Worm (Caenorhabditis elegans) whole organism, L1 larva: ENCODE measurements around the gene ZK370.6.

Experiments used
- C04F5.9 ChIP-seq: sonication (generic microtip); optimal IDR thresholded peaks from 2 replicates; lab custom pipeline; 2016; ENCODE audit warnings: missing genetic modification characterization, missing compliant biosample characterization
- C16A3.4 ChIP-seq: fragments of 150-350 bp; optimal IDR thresholded peaks from 2 replicates; lab custom pipeline; 2014; ENCODE audit warnings: missing biosample characterization, missing genetic modification characterization
- C34B4.2 ChIP-seq: sonication (generic microtip); optimal IDR thresholded peaks from 2 replicates; lab custom pipeline; 2017; ENCODE audit warnings: mild to moderate bottlenecking, missing genetic modification characterization, missing compliant biosample characterization
- aly-2 ChIP-seq: fragments of 150-350 bp; optimal IDR thresholded peaks from 2 replicates; lab custom pipeline; 2014; ENCODE audit warnings: missing biosample characterization, missing genetic modification characterization
- ceh-88 ChIP-seq: fragments of 200-800 bp; sonication (Bioruptor generic); IDR thresholded peaks from 2 replicates; pipeline ENCODE4 v1.3.6; 2022; ENCODE audit warnings: missing genetic modification characterization, missing compliant biosample characterization
- ceh-90 ChIP-seq: sonication (generic microtip); optimal IDR thresholded peaks from 2 replicates; lab custom pipeline; 2016; ENCODE audit warnings: missing genetic modification characterization, missing compliant biosample characterization
- ces-1 ChIP-seq: fragments of 150-350 bp; optimal IDR thresholded peaks from 2 replicates; lab custom pipeline; 2014; ENCODE audit warnings: missing biosample characterization, missing genetic modification reagents, missing genetic modification characterization
- dpl-1 ChIP-seq, 3 experiments: fragments of 150-350 bp in 2 of 3; sonication (generic microtip) in 1 of 3; optimal IDR thresholded peaks; 2 replicates each; lab custom pipeline; 2014 to 2017; ENCODE audit warnings: missing biosample characterization in 3 of 3, missing genetic modification characterization in 3 of 3, missing genetic modification reagents in 3 of 3
- efl-1 ChIP-seq, 4 experiments: fragments of 150-350 bp; optimal IDR thresholded peaks in 3 of 4; peaks in 1 of 4; 1 replicate in 1 of 4; 2 replicates in 3 of 4; lab custom pipeline; 2014; ENCODE audit warnings: missing biosample characterization in 2 of 4, missing genetic modification characterization in 2 of 4, missing genetic modification reagents in 2 of 4
- egl-13 ChIP-seq: sonication (generic microtip); optimal IDR thresholded peaks from 2 replicates; lab custom pipeline; 2016; ENCODE audit warnings: missing genotype, missing genetic modification reagents, missing genetic modification characterization, missing compliant biosample characterization
- egl-27 ChIP-seq, 2 experiments: fragments of 150-350 bp in 1 of 2; sonication (generic microtip); optimal IDR thresholded peaks; 3 replicates each; lab custom pipeline; 2017 to 2018; ENCODE audit warnings: missing biosample characterization in 2 of 2, missing genetic modification characterization in 2 of 2, missing genetic modification reagents in 2 of 2
- elt-2 ChIP-seq: sonication (generic microtip); optimal IDR thresholded peaks from 2 replicates; lab custom pipeline; 2016; ENCODE audit warnings: missing genetic modification characterization, mild to moderate bottlenecking, inconsistent platforms, missing compliant biosample characterization, missing genetic modification reagents
- fkh-10 ChIP-seq: sonication (generic microtip); optimal IDR thresholded peaks from 2 replicates; lab custom pipeline; 2017; ENCODE audit warnings: missing biosample characterization, missing genetic modification reagents, missing genetic modification characterization
- fkh-4 ChIP-seq: sonication (generic microtip); optimal IDR thresholded peaks from 2 replicates; lab custom pipeline; 2016; ENCODE audit warnings: missing compliant biosample characterization, missing genetic modification characterization, borderline replicate concordance
- fos-1 ChIP-seq: fragments of 150-350 bp; optimal IDR thresholded peaks from 2 replicates; lab custom pipeline; 2014; ENCODE audit warnings: missing biosample characterization, missing genetic modification characterization
- grh-1 ChIP-seq: fragments of 200-800 bp; sonication (Bioruptor generic); IDR thresholded peaks from 2 replicates; pipeline ENCODE4 v1.3.6; 2022; ENCODE audit warnings: missing genetic modification reagents, missing genetic modification characterization, missing compliant biosample characterization
- hlh-17 ChIP-seq: fragments of 200-800 bp; sonication (Bioruptor generic); optimal IDR thresholded peaks from 2 replicates; lab custom pipeline; 2018; ENCODE audit warnings: missing genetic modification characterization, mild to moderate bottlenecking, missing compliant biosample characterization, moderate library complexity, borderline replicate concordance
- hpl-2 ChIP-seq: fragments of 150-350 bp; optimal IDR thresholded peaks from 2 replicates; lab custom pipeline; 2014; ENCODE audit warnings: missing biosample characterization, missing genetic modification reagents, missing genetic modification characterization
- jun-1 ChIP-seq: fragments of 150-350 bp; optimal IDR thresholded peaks from 2 replicates; lab custom pipeline; 2014; ENCODE audit warnings: missing biosample characterization, missing genetic modification reagents, missing genetic modification characterization
- lin-14 ChIP-seq: fragments of 200-800 bp; sonication (Bioruptor generic); optimal IDR thresholded peaks from 2 replicates; lab custom pipeline; 2018; ENCODE audit warnings: mild to moderate bottlenecking, missing genetic modification characterization, moderate library complexity, missing compliant biosample characterization
- lin-15B ChIP-seq: fragments of 150-350 bp; sonication (generic microtip); optimal IDR thresholded peaks from 3 replicates; lab custom pipeline; 2014; ENCODE audit warnings: missing biosample characterization, missing genetic modification characterization
- lir-3 ChIP-seq: sonication (generic microtip); optimal IDR thresholded peaks from 2 replicates; lab custom pipeline; 2016; ENCODE audit warnings: mild to moderate bottlenecking, missing genetic modification characterization, moderate library complexity, missing compliant biosample characterization; ENCODE audit not compliant: poor library complexity
- lsy-2 ChIP-seq, 2 experiments: fragments of 150-350 bp; optimal IDR thresholded peaks; 2 replicates each; lab custom pipeline; 2014; ENCODE audit warnings: missing biosample characterization in 2 of 2, missing genetic modification characterization in 2 of 2
- mab-9 ChIP-seq: fragments of 200-800 bp; sonication (Bioruptor generic); IDR thresholded peaks from 2 replicates; pipeline ENCODE4 v1.3.6; 2022; ENCODE audit warnings: missing genetic modification reagents, missing genetic modification characterization, missing compliant biosample characterization
- mdl-1 ChIP-seq, 2 experiments: fragments of 150-350 bp; optimal IDR thresholded peaks; 2 replicates each; lab custom pipeline; 2014 to 2017; ENCODE audit warnings: missing biosample characterization in 2 of 2, missing genetic modification characterization in 2 of 2, inconsistent platforms in 1 of 2
- mef-2 ChIP-seq: fragments of 150-350 bp; optimal IDR thresholded peaks from 2 replicates; lab custom pipeline; 2014; ENCODE audit warnings: missing biosample characterization, missing genetic modification characterization
- nhr-11 ChIP-seq: fragments of 150-350 bp; optimal IDR thresholded peaks from 2 replicates; lab custom pipeline; 2014; ENCODE audit warnings: missing biosample characterization, missing genetic modification characterization
- nhr-12 ChIP-seq: sonication (generic microtip); optimal IDR thresholded peaks from 2 replicates; lab custom pipeline; 2017; ENCODE audit warnings: missing biosample characterization, missing genetic modification characterization
- nhr-20 ChIP-seq: sonication (generic microtip); optimal IDR thresholded peaks from 2 replicates; lab custom pipeline; 2016; ENCODE audit warnings: mild to moderate bottlenecking, missing genetic modification characterization, missing compliant biosample characterization
- nhr-237 ChIP-seq: fragments of 150-350 bp; optimal IDR thresholded peaks from 2 replicates; lab custom pipeline; 2014; ENCODE audit warnings: missing biosample characterization, missing genetic modification characterization
- nhr-28 ChIP-seq: fragments of 150-350 bp; optimal IDR thresholded peaks from 2 replicates; lab custom pipeline; 2014; ENCODE audit warnings: missing biosample characterization, missing genetic modification characterization
- nhr-47 ChIP-seq: sonication (generic microtip); optimal IDR thresholded peaks from 2 replicates; lab custom pipeline; 2016; ENCODE audit warnings: mild to moderate bottlenecking, missing genetic modification characterization, moderate library complexity, missing compliant biosample characterization
- nhr-71 ChIP-seq: sonication (generic microtip); optimal IDR thresholded peaks from 2 replicates; lab custom pipeline; 2016; ENCODE audit warnings: mild to moderate bottlenecking, missing genetic modification characterization, moderate library complexity, missing compliant biosample characterization
- nhr-84 ChIP-seq: sonication (generic microtip); optimal IDR thresholded peaks from 2 replicates; lab custom pipeline; 2017; ENCODE audit warnings: missing biosample characterization, missing genetic modification characterization
- nhr-90 ChIP-seq: sonication (generic microtip); optimal IDR thresholded peaks from 2 replicates; lab custom pipeline; 2016; ENCODE audit warnings: mild to moderate bottlenecking, missing genetic modification characterization, missing compliant biosample characterization; ENCODE audit not compliant: poor library complexity
- pqm-1 ChIP-seq: sonication (generic microtip); optimal IDR thresholded peaks from 3 replicates; lab custom pipeline; 2017; ENCODE audit warnings: missing biosample characterization, missing genetic modification characterization
- rnt-1 ChIP-seq: sonication (generic microtip); optimal IDR thresholded peaks from 2 replicates; lab custom pipeline; 2016; ENCODE audit warnings: mild to moderate bottlenecking, missing genetic modification characterization, moderate library complexity, missing compliant biosample characterization
- snpc-4 ChIP-seq: fragments of 150-350 bp; optimal IDR thresholded peaks from 2 replicates; lab custom pipeline; 2014; ENCODE audit warnings: missing biosample characterization, missing genetic modification characterization
- sox-4 ChIP-seq: sonication (generic microtip); optimal IDR thresholded peaks from 2 replicates; lab custom pipeline; 2016; ENCODE audit warnings: missing genetic modification characterization, missing compliant biosample characterization
- sup-37 ChIP-seq: fragments of 200-800 bp; sonication (Bioruptor generic); optimal IDR thresholded peaks from 2 replicates; lab custom pipeline; 2018; ENCODE audit warnings: mild to moderate bottlenecking, missing genetic modification characterization, missing compliant biosample characterization
- swsn-7 ChIP-seq: sonication (generic microtip); optimal IDR thresholded peaks from 2 replicates; lab custom pipeline; 2016; ENCODE audit warnings: missing genetic modification characterization, missing compliant biosample characterization
- unc-30 ChIP-seq: sonication (generic microtip); optimal IDR thresholded peaks from 2 replicates; lab custom pipeline; 2017; ENCODE audit warnings: missing biosample characterization, missing genetic modification characterization
- unc-86 ChIP-seq: sonication (generic microtip); optimal IDR thresholded peaks from 2 replicates; lab custom pipeline; 2016; ENCODE audit warnings: missing genetic modification characterization, missing compliant biosample characterization
- unc-98 ChIP-seq: fragments of 200-800 bp; sonication (Bioruptor generic); IDR thresholded peaks from 2 replicates; pipeline ENCODE4 v1.3.6; 2022; ENCODE audit warnings: missing genetic modification characterization, missing compliant biosample characterization
- ztf-4 ChIP-seq: fragments of 150-350 bp; optimal IDR thresholded peaks from 2 replicates; lab custom pipeline; 2014; ENCODE audit warnings: missing biosample characterization, missing genetic modification characterization

Gene ZK370.6

DNA sequence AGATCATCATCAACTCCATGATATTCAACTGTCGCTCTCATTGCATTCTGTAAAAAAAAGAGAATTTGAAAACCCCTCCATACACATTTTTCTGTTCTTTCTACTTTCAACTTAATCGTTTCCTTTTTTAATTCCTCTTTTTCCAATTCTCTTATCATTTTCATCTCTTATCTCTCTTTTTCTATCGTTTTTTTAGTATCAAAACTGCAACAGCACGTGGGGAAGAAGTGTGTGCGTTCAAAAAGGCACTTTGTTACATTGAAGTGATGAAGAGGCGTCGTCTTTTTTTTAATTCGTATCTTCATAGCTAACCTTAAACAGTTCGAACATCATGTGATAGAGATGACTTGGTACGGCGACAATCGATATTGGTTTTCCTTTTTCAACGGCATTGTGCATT lies 4.5 kb downstream of the ZK370.6 start (continued):
- no peak for TF ChIP-seq egl-27 (tag; optimal IDR thresholded peaks at IDR 0.05; lab: Kevin White, UChicago)
- no peak for TF ChIP-seq nhr-237 (tag; lab: Kevin White, UChicago)
- TF ChIP-seq lsy-2 (tag; optimal IDR thresholded peaks at IDR 0.05; lab: Kevin White, UChicago) = peak in 1 of 2 experiments; percentile 43
- TF ChIP-seq elt-2 = peak; percentile 82
- no peak for TF ChIP-seq unc-98
- no peak for TF ChIP-seq grh-1
- TF ChIP-seq swsn-7 = no peak
- TF ChIP-seq aly-2 (tag; lab: Kevin White, UChicago) = no peak
- TF ChIP-seq nhr-84 (tag; lab: Kevin White, UChicago) = no peak
- no peak for TF ChIP-seq mab-9 (GFP tag; lab: Robert Waterston, UW)
- TF ChIP-seq nhr-90 = peak; percentile 54
- TF ChIP-seq mdl-1 (tag; optimal IDR thresholded peaks at IDR 0.05; lab: Kevin White, UChicago) = peak in 1 of 2 experiments; percentile 84
- no peak for TF ChIP-seq ceh-90 (tag; lab: Kevin White, UChicago)
- TF ChIP-seq sox-4 (tag; lab: Kevin White, UChicago) = no peak
- TF ChIP-seq lir-3 (tag; lab: Kevin White, UChicago) = no peak
- no peak for TF ChIP-seq C16A3.4 (tag; lab: Kevin White, UChicago)
- TF ChIP-seq C34B4.2 (tag; lab: Kevin White, UChicago) = no peak
- peak in 2 of 3 experiments; percentile 24 to 50 for TF ChIP-seq dpl-1 (GFP tag; optimal IDR thresholded peaks at IDR 0.05; lab: Kevin White, UChicago)
- TF ChIP-seq nhr-47 (tag; lab: Kevin White, UChicago) = peak; percentile 10
- TF ChIP-seq hlh-17 (GFP tag; lab: Kevin White, UChicago) = no peak
- no peak for TF ChIP-seq fkh-4
- TF ChIP-seq nhr-12 (tag; lab: Kevin White, UChicago) = no peak
- TF ChIP-seq mef-2 (tag; lab: Kevin White, UChicago) = no peak
- no peak for TF ChIP-seq ces-1 (GFP tag; lab: Kevin White, UChicago)
- TF ChIP-seq nhr-20 (tag; lab: Kevin White, UChicago) = peak; percentile 72
- TF ChIP-seq lin-15B (tag; lab: Kevin White, UChicago) = no peak
- TF ChIP-seq sup-37 (GFP tag; lab: Kevin White, UChicago) = no peak
- no peak for TF ChIP-seq fkh-10
- TF ChIP-seq jun-1 = peak; percentile 28
- TF ChIP-seq unc-86 (tag; lab: Kevin White, UChicago) = no peak
- no peak for TF ChIP-seq unc-30 (tag; lab: Kevin White, UChicago)
- no peak for TF ChIP-seq C04F5.9
- TF ChIP-seq snpc-4 (tag; lab: Kevin White, UChicago) = no peak
- peak; percentile 64 for TF ChIP-seq nhr-71 (tag; lab: Kevin White, UChicago)
- no peak for TF ChIP-seq egl-13
- no peak for TF ChIP-seq ceh-88 (GFP tag; lab: Robert Waterston, UW)
- no peak for TF ChIP-seq nhr-28 (tag; lab: Kevin White, UChicago)
- no peak for TF ChIP-seq ztf-4 (tag; lab: Kevin White, UChicago)
- TF ChIP-seq hpl-2 (GFP tag; lab: Kevin White, UChicago) = no peak
- peak; percentile 10 for TF ChIP-seq pqm-1
- TF ChIP-seq rnt-1 (tag; lab: Kevin White, UChicago) = no peak
- no peak for TF ChIP-seq fos-1
- no peak for TF ChIP-seq nhr-11 (tag; lab: Kevin White, UChicago)

ce11 chrIII:8738289-8738688 lies 5.4 kb downstream of the ZK370.6 start:
- TF ChIP-seq efl-1 (optimal IDR thresholded peaks at IDR 0.05; lab: Kevin White, UChicago) (no peak), efl-1 (GFP tag; optimal IDR thresholded peaks at IDR 0.05 in 1 of 2; lab: Kevin White, UChicago) (peak in 1 of 2 experiments; percentile 91), lin-14 (GFP tag; lab: Kevin White, UChicago) (no peak)
